Fruit fly (Drosophila melanogaster) whole organism, wandering third instar larva: ENCODE data around the gene Cpr65Az.

Experiments
- Abd-B ChIP-seq: fragments of >200 bp; optimal IDR thresholded peaks from 2 replicates; lab custom pipeline; 2017; ENCODE audit warnings: missing biosample characterization, missing genetic modification characterization
- CG32264 ChIP-seq: fragments of 200-800 bp; sonication (Bioruptor generic); optimal IDR thresholded peaks from 2 replicates; lab custom pipeline; 2016; ENCODE audit warnings: missing biosample characterization, missing genetic modification characterization
- CG9705 ChIP-seq: fragments of 200-800 bp; sonication (Bioruptor generic); optimal IDR thresholded peaks from 2 replicates; lab custom pipeline; 2018; ENCODE audit warnings: missing biosample characterization, mild to moderate bottlenecking, missing genetic modification characterization
- CrebA ChIP-seq: fragments of 200-800 bp; sonication (Bioruptor generic); optimal IDR thresholded peaks from 2 replicates; lab custom pipeline; 2016; ENCODE audit warnings: missing biosample characterization, mild to moderate bottlenecking, missing genetic modification characterization, borderline replicate concordance
- Dfd ChIP-seq: fragments of >200 bp; optimal IDR thresholded peaks from 2 replicates; lab custom pipeline; 2017; ENCODE audit warnings: missing biosample characterization, missing genetic modification characterization
- Dif ChIP-seq: fragments of 200-275, 200-300 bp; sonication (Bioruptor generic); optimal IDR thresholded peaks from 2 replicates; lab custom pipeline; 2018; ENCODE audit warnings: missing biosample characterization, missing genetic modification characterization; ENCODE audit not compliant: partially characterized antibody
- GATAd ChIP-seq: sonication (Bioruptor generic); optimal IDR thresholded peaks from 2 replicates; lab custom pipeline; 2016; ENCODE audit warnings: missing biosample characterization, missing genetic modification characterization
- HLH106 ChIP-seq: fragments of 200-800 bp; optimal IDR thresholded peaks from 3 replicates; lab custom pipeline; 2019; ENCODE audit warnings: missing biosample characterization, mild to moderate bottlenecking, missing genetic modification characterization, moderate library complexity
- Hnf4 ChIP-seq: fragments of 200-800 bp; sonication (Bioruptor generic); optimal IDR thresholded peaks from 2 replicates; lab custom pipeline; 2016; ENCODE audit warnings: missing biosample characterization, mild to moderate bottlenecking, missing genetic modification characterization
- Hr78 ChIP-seq: fragments of >200 bp; optimal IDR thresholded peaks from 2 replicates; lab custom pipeline; 2017; ENCODE audit warnings: missing biosample characterization, missing genetic modification characterization
- Hr83 ChIP-seq: fragments of 200-300 bp; sonication (Bioruptor generic); optimal IDR thresholded peaks from 2 replicates; lab custom pipeline; 2016; ENCODE audit warnings: missing biosample characterization, mild to moderate bottlenecking, missing genetic modification characterization, moderate library complexity; ENCODE audit not compliant: poor library complexity, severe bottlenecking
- Jra ChIP-seq: sonication (Bioruptor generic); optimal IDR thresholded peaks from 2 replicates; lab custom pipeline; 2016; ENCODE audit warnings: missing biosample characterization, missing genetic modification characterization
- Mio ChIP-seq: sonication (Bioruptor generic); optimal IDR thresholded peaks from 2 replicates; lab custom pipeline; 2016; ENCODE audit warnings: missing biosample characterization, missing genetic modification characterization
- Myc ChIP-seq: fragments of >200 bp; optimal IDR thresholded peaks from 2 replicates; lab custom pipeline; 2017
- N ChIP-seq: fragments of >200 bp; optimal IDR thresholded peaks from 2 replicates; lab custom pipeline; 2018; ENCODE audit warnings: missing biosample characterization, missing external identifiers, missing genetic modification characterization
- OdsH ChIP-seq: fragments of 200-800 bp; sonication (Bioruptor generic); optimal IDR thresholded peaks from 2 replicates; lab custom pipeline; 2016; ENCODE audit warnings: missing biosample characterization, mild to moderate bottlenecking, missing genetic modification characterization
- Rel ChIP-seq, 2 experiments: fragments of 200-800 bp; sonication (Bioruptor generic) in 1 of 2; optimal IDR thresholded peaks; 2 replicates in 1 of 2; 3 replicates in 1 of 2; lab custom pipeline; 2016 to 2019; ENCODE audit warnings: mild to moderate bottlenecking in 2 of 2, missing biosample characterization in 2 of 2, missing genetic modification characterization in 2 of 2, moderate library complexity in 1 of 2
- Sp1 ChIP-seq: fragments of 200-800 bp; sonication (Bioruptor generic); optimal IDR thresholded peaks from 3 replicates; lab custom pipeline; 2019; ENCODE audit warnings: missing biosample characterization, mild to moderate bottlenecking, missing genetic modification characterization, moderate library complexity
- Vsx2 ChIP-seq: fragments of 200-300, 225-300 bp; sonication (Bioruptor generic); optimal IDR thresholded peaks from 2 replicates; lab custom pipeline; 2018; ENCODE audit warnings: missing biosample characterization, missing genetic modification characterization; ENCODE audit not compliant: partially characterized antibody
- br ChIP-seq: fragments of 200-800 bp; sonication (Bioruptor generic); optimal IDR thresholded peaks from 2 replicates; lab custom pipeline; 2016; ENCODE audit warnings: missing biosample characterization, missing genetic modification characterization
- brk ChIP-seq: fragments of 200-800 bp; sonication (Bioruptor generic); optimal IDR thresholded peaks from 2 replicates; lab custom pipeline; 2016; ENCODE audit warnings: missing biosample characterization, mild to moderate bottlenecking, missing genetic modification characterization
- dl ChIP-seq, 2 experiments: fragments of 175-275, 200-275 bp in 1 of 2; fragments of 200-275 bp in 1 of 2; sonication (Bioruptor generic); optimal IDR thresholded peaks; lab custom pipeline; 2018; ENCODE audit warnings: mild to moderate bottlenecking in 2 of 2, missing biosample characterization in 2 of 2, missing genetic modification characterization in 2 of 2, moderate library complexity in 2 of 2; ENCODE audit not compliant: partially characterized antibody in 2 of 2, insufficient read depth in 1 of 2
- dmrt93B ChIP-seq: fragments of 200-800 bp; sonication (Bioruptor generic); optimal IDR thresholded peaks from 2 replicates; lab custom pipeline; 2018; ENCODE audit warnings: missing biosample characterization, mild to moderate bottlenecking, missing genetic modification characterization
- dsf ChIP-seq: sonication (Bioruptor generic); optimal IDR thresholded peaks from 2 replicates; lab custom pipeline; 2016; ENCODE audit warnings: missing biosample characterization, missing genetic modification characterization, borderline replicate concordance
- ey ChIP-seq: fragments of 200-800 bp; sonication (Bioruptor generic); optimal IDR thresholded peaks from 2 replicates; lab custom pipeline; 2016; ENCODE audit warnings: missing biosample characterization, missing genetic modification characterization
- foxo ChIP-seq, 2 experiments: fragments of 200-800 bp; sonication (Bioruptor generic); optimal IDR thresholded peaks; 2 replicates in 1 of 2; 3 replicates in 1 of 2; lab custom pipeline; 2016 to 2017; ENCODE audit warnings: missing biosample characterization in 2 of 2, missing genetic modification characterization in 2 of 2
- fru ChIP-seq: fragments of 200-800 bp; sonication (Bioruptor generic); optimal IDR thresholded peaks from 3 replicates; lab custom pipeline; 2016; ENCODE audit warnings: missing biosample characterization, mild to moderate bottlenecking, missing genetic modification characterization
- h ChIP-seq: fragments of 200-800 bp; sonication (Bioruptor generic); optimal IDR thresholded peaks from 3 replicates; lab custom pipeline; 2016; ENCODE audit warnings: missing biosample characterization, mild to moderate bottlenecking, missing genetic modification characterization
- jim ChIP-seq: fragments of 175-275, 200-325 bp; sonication (Bioruptor generic); optimal IDR thresholded peaks from 2 replicates; lab custom pipeline; 2016; ENCODE audit warnings: missing biosample characterization, mild to moderate bottlenecking, missing genetic modification characterization
- lola ChIP-seq: fragments of >200 bp; optimal IDR thresholded peaks from 2 replicates; lab custom pipeline; 2017; ENCODE audit warnings: missing biosample characterization, missing genetic modification characterization
- pan ChIP-seq: fragments of >200 bp; optimal IDR thresholded peaks from 2 replicates; lab custom pipeline; 2017
- psq ChIP-seq: fragments of 200-800 bp; sonication (Bioruptor generic); optimal IDR thresholded peaks from 3 replicates; lab custom pipeline; 2017; ENCODE audit warnings: missing biosample characterization, mild to moderate bottlenecking, missing genetic modification characterization, moderate library complexity
- rgr ChIP-seq: fragments of 200-800 bp; sonication (Bioruptor generic); optimal IDR thresholded peaks from 3 replicates; lab custom pipeline; 2016; ENCODE audit warnings: missing biosample characterization, mild to moderate bottlenecking, missing genetic modification characterization
- sage ChIP-seq: fragments of 200-800 bp; sonication (Bioruptor generic); optimal IDR thresholded peaks from 2 replicates; lab custom pipeline; 2016; ENCODE audit warnings: missing biosample characterization, mild to moderate bottlenecking, missing genetic modification characterization
- sv ChIP-seq: fragments of 200-800 bp; sonication (Bioruptor generic); optimal IDR thresholded peaks from 3 replicates; lab custom pipeline; 2016; ENCODE audit warnings: missing biosample characterization, missing genetic modification characterization
- tai ChIP-seq: sonication (Bioruptor generic); optimal IDR thresholded peaks from 2 replicates; lab custom pipeline; 2016; ENCODE audit warnings: missing biosample characterization, missing genetic modification characterization
- usp ChIP-seq: fragments of >200 bp; optimal IDR thresholded peaks from 2 replicates; lab custom pipeline; 2017; ENCODE audit warnings: missing biosample characterization, missing genetic modification characterization
- woc ChIP-seq: sonication (Bioruptor generic); optimal IDR thresholded peaks from 2 replicates; lab custom pipeline; 2016; ENCODE audit warnings: missing biosample characterization, mild to moderate bottlenecking, missing genetic modification characterization

The Cpr65Az gene

DNA sequence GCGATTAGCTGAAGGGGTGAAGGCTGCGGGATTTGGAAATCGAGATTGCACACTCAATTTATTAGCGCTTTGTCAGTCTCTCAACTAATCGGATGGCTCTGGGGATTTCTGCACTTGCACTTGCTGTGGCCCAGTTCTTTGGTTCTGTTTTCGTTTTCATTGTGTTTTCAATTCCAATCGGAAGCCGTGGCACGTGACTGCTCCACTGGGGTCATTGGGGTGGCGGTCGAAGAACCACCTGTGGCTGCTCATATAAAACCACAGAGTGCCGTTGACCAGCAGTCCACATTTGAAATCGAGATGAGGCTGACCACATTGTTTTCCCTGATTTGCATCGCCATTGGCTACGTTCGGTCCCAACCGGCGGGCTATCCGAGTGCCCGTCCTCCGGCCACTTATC is at the start of gene Cpr65Az:
Cpr65Az (plus strand) TSS at position 301 of the 400 bp plus-strand sequence.
- TF ChIP-seq Abd-B (GFP tag; lab: Kevin White, UChicago) (no peak), lola (no peak), Dif (GFP tag; lab: Kevin White, UChicago) (no peak)

- no peak for TF ChIP-seq jim
- TF ChIP-seq lola, result no peak
- TF ChIP-seq HLH106, result no peak
- no peak for TF ChIP-seq dmrt93B (GFP tag; lab: Kevin White, UChicago)
Observed at dm6 chr3L:6111458-6111857, 49.2 kb upstream of the Cpr65Az start.

DNA sequence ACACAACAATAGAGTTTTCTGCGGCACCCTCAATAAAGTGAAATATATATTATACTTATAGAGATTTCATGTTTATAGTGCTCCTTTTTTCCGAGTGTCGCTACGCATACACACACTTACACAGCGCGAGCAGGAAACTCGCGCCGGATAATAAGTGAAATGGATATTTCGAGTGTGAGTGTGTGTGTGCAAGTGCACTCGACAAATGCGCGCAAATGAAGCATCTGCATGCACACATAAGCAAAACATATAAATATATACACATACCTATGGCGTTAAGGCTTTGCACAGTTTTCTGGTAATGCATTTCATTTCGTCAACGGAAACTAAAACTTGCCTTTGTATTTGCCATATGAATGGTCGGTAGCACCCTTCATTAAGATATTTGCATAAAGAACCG is 45.1 kb upstream of the Cpr65Az start:
- TF ChIP-seq brk (no peak), Dfd (GFP tag; lab: Kevin White, UChicago) (no peak), Myc (lab: Kevin White, UChicago) (no peak), Vsx2 (no peak), lola (no peak), HLH106 (no peak), Rel (GFP tag; optimal IDR thresholded peaks at IDR 0.05; lab: Kevin White, UChicago) (no peak), Rel (tag; optimal IDR thresholded peaks at IDR 0.05; lab: Kevin White, UChicago) (no peak), jim (no peak), h (no peak), Mio (GFP tag; lab: Kevin White, UChicago) (no peak), Hnf4 (GFP tag; lab: Kevin White, UChicago) (no peak), Hr78 (GFP tag; lab: Kevin White, UChicago) (no peak), Dif (GFP tag; lab: Kevin White, UChicago) (no peak), tai (no peak)
- TF ChIP-seq, all 38 proteins: peak for 0

DNA sequence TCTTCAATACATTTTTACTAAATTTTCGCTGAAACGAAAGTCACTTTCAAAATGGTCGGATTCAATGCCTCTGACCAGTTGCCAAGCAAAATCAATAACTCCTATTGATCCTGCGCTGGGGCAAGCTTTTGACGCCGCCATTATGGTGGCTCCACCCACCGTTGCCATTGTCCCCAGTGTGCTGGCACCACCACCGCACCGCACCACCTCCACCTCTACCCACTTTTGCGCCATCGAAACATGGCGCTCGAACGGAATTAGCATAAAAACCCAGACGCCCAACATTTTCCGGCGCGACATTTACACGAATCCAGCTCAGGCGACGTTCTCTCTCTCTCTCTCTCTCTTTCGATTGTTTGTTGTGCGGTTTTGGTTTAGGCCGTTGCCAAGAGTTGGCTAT is 43.7 kb upstream of the Cpr65Az start:
- TF ChIP-seq psq (GFP tag; lab: Kevin White, UChicago), result no peak
- TF ChIP-seq Hnf4 (GFP tag; lab: Kevin White, UChicago), result no peak
- TF ChIP-seq lola, result no peak
- TF ChIP-seq dmrt93B (GFP tag; lab: Kevin White, UChicago), result no peak
- no peak for TF ChIP-seq Jra (GFP tag; lab: Kevin White, UChicago)
- TF ChIP-seq dsf (GFP tag; lab: Kevin White, UChicago), result no peak
- TF ChIP-seq OdsH (GFP tag; lab: Kevin White, UChicago), result no peak
- TF ChIP-seq jim, result no peak

dm6 chr3L:6124616-6125408 is 35.8 kb upstream of the Cpr65Az start:
- TF ChIP-seq Hr83 (GFP tag; lab: Kevin White, UChicago) (no peak), h (no peak), sv (GFP tag; lab: Kevin White, UChicago) (peak; percentile 4), GATAd (GFP tag; lab: Kevin White, UChicago) (no peak), CrebA (GFP tag; lab: Kevin White, UChicago) (no peak), pan (no peak), Jra (GFP tag; lab: Kevin White, UChicago) (no peak), dl (GFP tag; optimal IDR thresholded peaks at IDR 0.05; lab: Kevin White, UChicago; ENCODE audit: insufficient read depth in 1 of 2, partially characterized antibody in 2 of 2) (no peak), brk (no peak), Myc (lab: Kevin White, UChicago) (peak; percentile 86), HLH106 (peak; percentile 50), Hr78 (GFP tag; lab: Kevin White, UChicago) (no peak), Rel (GFP tag; optimal IDR thresholded peaks at IDR 0.05; lab: Kevin White, UChicago) (no peak), Rel (tag; optimal IDR thresholded peaks at IDR 0.05; lab: Kevin White, UChicago) (no peak), jim (no peak), OdsH (GFP tag; lab: Kevin White, UChicago) (no peak), ey (no peak), psq (GFP tag; lab: Kevin White, UChicago) (no peak), woc (GFP tag; lab: Kevin White, UChicago) (no peak), CG9705 (GFP tag; lab: Kevin White, UChicago) (peak; percentile 32), Mio (GFP tag; lab: Kevin White, UChicago) (no peak), Sp1 (GFP tag; lab: Kevin White, UChicago) (no peak), br (no peak), fru (GFP tag; lab: Kevin White, UChicago) (peak; percentile 20), foxo (GFP tag; optimal IDR thresholded peaks at IDR 0.05; lab: Kevin White, UChicago) (no peak), tai (no peak), N (GFP tag; lab: Kevin White, UChicago) (no peak), dmrt93B (GFP tag; lab: Kevin White, UChicago) (peak; percentile 17), CG32264 (no peak), Dif (GFP tag; lab: Kevin White, UChicago) (no peak), sage (GFP tag; lab: Kevin White, UChicago) (no peak), dsf (GFP tag; lab: Kevin White, UChicago) (no peak), rgr (GFP tag; lab: Kevin White, UChicago) (peak; percentile 33), usp (GFP tag; lab: Kevin White, UChicago) (no peak), Hnf4 (GFP tag; lab: Kevin White, UChicago) (no peak), lola (no peak)
